Worm (Caenorhabditis elegans) whole organism, L1 larva: ENCODE measurements around the gene C18G1.8.

Source experiments
- C16A3.4 ChIP-seq: fragments of 150-350 bp; optimal IDR thresholded peaks from 2 replicates; lab custom pipeline; 2014; ENCODE audit warnings: missing biosample characterization, missing genetic modification characterization
- aly-2 ChIP-seq: fragments of 150-350 bp; optimal IDR thresholded peaks from 2 replicates; lab custom pipeline; 2014; ENCODE audit warnings: missing biosample characterization, missing genetic modification characterization
- egl-27 ChIP-seq, 2 experiments: fragments of 150-350 bp in 1 of 2; sonication (generic microtip); optimal IDR thresholded peaks; 3 replicates each; lab custom pipeline; 2017 to 2018; ENCODE audit warnings: missing biosample characterization in 2 of 2, missing genetic modification characterization in 2 of 2, missing genetic modification reagents in 2 of 2
- tbx-2 ChIP-seq: sonication (generic microtip); optimal IDR thresholded peaks from 2 replicates; lab custom pipeline; 2016; ENCODE audit warnings: missing genetic modification characterization, missing compliant biosample characterization

ce11 chrV:4750294-4750693 is 16.1 kb downstream of the C18G1.8 start, which contains the start of gene C18G1.6:
- TF ChIP-seq aly-2 (tag; lab: Kevin White, UChicago) (no peak), tbx-2 (tag; lab: Kevin White, UChicago) (no peak), egl-27 (tag; optimal IDR thresholded peaks at IDR 0.05; lab: Kevin White, UChicago) (no peak), C16A3.4 (tag; lab: Kevin White, UChicago) (no peak)
